Fruit fly (Drosophila melanogaster) whole organism, embryonic: ENCODE results near the gene CG17221.
A peak's percentile ranks its signal among the peaks of the same experiment; 100 is the strongest.

Source experiments
- Abd-B ChIP-seq: fragments of 200-800 bp; sonication (Bioruptor generic); optimal IDR thresholded peaks from 2 replicates; lab custom pipeline; 2018; ENCODE audit warnings: missing biosample characterization, mild to moderate bottlenecking, missing genetic modification characterization, moderate library complexity
- Ada2b ChIP-seq: fragments of 200-800 bp; sonication (Bioruptor generic); IDR thresholded peaks from 2 replicates; pipeline ENCODE4 v1.3.6; 2022; ENCODE audit warnings: missing biosample characterization, missing genetic modification characterization
- Atf-2 ChIP-seq: fragments of 200-800 bp; sonication (Bioruptor generic); optimal IDR thresholded peaks from 2 replicates; lab custom pipeline; 2016; ENCODE audit warnings: missing biosample characterization, missing genetic modification characterization
- Blimp-1 ChIP-seq: fragments of 200-800 bp; sonication (Bioruptor generic); optimal IDR thresholded peaks from 3 replicates; lab custom pipeline; 2018; ENCODE audit warnings: missing biosample characterization, missing genetic modification characterization, mild to moderate bottlenecking, moderate library complexity, missing genetic modification reagents
- CG10267 ChIP-seq: fragments of 200-800 bp; sonication (Bioruptor generic); optimal IDR thresholded peaks from 2 replicates; lab custom pipeline; 2018; ENCODE audit warnings: missing biosample characterization, mild to moderate bottlenecking, missing genetic modification characterization, moderate library complexity
- CG13894 ChIP-seq: fragments of 200-800 bp; sonication (Bioruptor generic); optimal IDR thresholded peaks from 3 replicates; lab custom pipeline; 2018; ENCODE audit warnings: missing biosample characterization, mild to moderate bottlenecking, missing genetic modification characterization, moderate library complexity
- CG14050 ChIP-seq: fragments of 200-800 bp; sonication (Bioruptor generic); IDR thresholded peaks from 3 replicates; pipeline ENCODE4 v1.3.6; 2022; ENCODE audit warnings: missing biosample characterization, missing genetic modification characterization
- CG15696 ChIP-seq: fragments of 200-800 bp; sonication (Bioruptor generic); optimal IDR thresholded peaks from 2 replicates; lab custom pipeline; 2019; ENCODE audit warnings: missing biosample characterization, mild to moderate bottlenecking, missing genetic modification characterization, moderate library complexity
- CG17568 ChIP-seq: fragments of 200-800 bp; sonication (Bioruptor generic); optimal IDR thresholded peaks from 2 replicates; lab custom pipeline; 2018; ENCODE audit warnings: missing biosample characterization, mild to moderate bottlenecking, missing genetic modification characterization, moderate library complexity
- CG18476 ChIP-seq: fragments of 200-800 bp; sonication (Bioruptor generic); optimal IDR thresholded peaks from 2 replicates; lab custom pipeline; 2016; ENCODE audit warnings: missing biosample characterization, mild to moderate bottlenecking, missing genetic modification characterization
- CG2712 ChIP-seq: fragments of 200-800 bp; optimal IDR thresholded peaks from 3 replicates; lab custom pipeline; 2019; ENCODE audit warnings: missing biosample characterization, mild to moderate bottlenecking, missing genetic modification characterization, moderate library complexity
- CG30431 ChIP-seq: fragments of 200-800 bp; sonication (Bioruptor generic); optimal IDR thresholded peaks from 2 replicates; lab custom pipeline; 2017; ENCODE audit warnings: missing biosample characterization, missing genetic modification characterization
- CG3065 ChIP-seq: fragments of 200-800 bp; sonication (Bioruptor generic); optimal IDR thresholded peaks from 2 replicates; lab custom pipeline; 2016; ENCODE audit warnings: missing biosample characterization, missing genetic modification characterization
- CG31224 ChIP-seq: fragments of 200-800 bp; sonication (Bioruptor generic); IDR thresholded peaks from 2 replicates; pipeline ENCODE4 v1.3.6; 2022; ENCODE audit warnings: missing biosample characterization, missing genetic modification characterization
- CG3847 ChIP-seq: fragments of 200-800 bp; sonication (Bioruptor generic); IDR thresholded peaks from 2 replicates; pipeline ENCODE4 v1.3.6; 2022; ENCODE audit warnings: missing biosample characterization, missing genetic modification characterization
- CG43689 ChIP-seq: fragments of 200-800 bp; sonication (Bioruptor generic); IDR thresholded peaks from 2 replicates; pipeline ENCODE4 v1.3.6; 2022; ENCODE audit warnings: missing biosample characterization, missing genetic modification characterization
- CG5245 ChIP-seq: fragments of 200-800 bp; sonication (Bioruptor generic); optimal IDR thresholded peaks from 3 replicates; lab custom pipeline; 2016; ENCODE audit warnings: missing biosample characterization, missing genetic modification characterization
- CG7271 ChIP-seq: fragments of 200-800 bp; sonication (Bioruptor generic); optimal IDR thresholded peaks from 2 replicates; lab custom pipeline; 2018; ENCODE audit warnings: missing biosample characterization, mild to moderate bottlenecking, missing genetic modification characterization, moderate library complexity
- CG7357 ChIP-seq: fragments of 200-800 bp; sonication (Bioruptor generic); IDR thresholded peaks from 3 replicates; pipeline ENCODE4 v1.3.6; 2022; ENCODE audit warnings: missing biosample characterization, missing genetic modification characterization
- CG7745 ChIP-seq: fragments of 200-800 bp; sonication (Bioruptor generic); optimal IDR thresholded peaks from 2 replicates; lab custom pipeline; 2018; ENCODE audit warnings: missing biosample characterization, mild to moderate bottlenecking, missing genetic modification characterization, moderate library complexity
- CG9797 ChIP-seq: fragments of 200-800 bp; sonication (Bioruptor generic); optimal IDR thresholded peaks from 3 replicates; lab custom pipeline; 2018; ENCODE audit warnings: missing biosample characterization, mild to moderate bottlenecking, missing genetic modification characterization
- CTCF ChIP-seq: fragments of 200-800 bp; sonication (Bioruptor generic); optimal IDR thresholded peaks from 2 replicates; lab custom pipeline; 2017; ENCODE audit warnings: missing biosample characterization, mild to moderate bottlenecking, missing genetic modification characterization, moderate library complexity
- Camta ChIP-seq: fragments of 200-800 bp; sonication (Bioruptor generic); optimal IDR thresholded peaks from 2 replicates; lab custom pipeline; 2016; ENCODE audit warnings: missing biosample characterization, missing genetic modification characterization
- CoRest ChIP-seq: fragments of 200-800 bp; sonication (Bioruptor generic); optimal IDR thresholded peaks from 3 replicates; lab custom pipeline; 2018; ENCODE audit warnings: missing biosample characterization, mild to moderate bottlenecking, missing genetic modification characterization, moderate library complexity
- Deaf1 ChIP-seq: fragments of 200-800 bp; optimal IDR thresholded peaks from 3 replicates; lab custom pipeline; 2019; ENCODE audit warnings: missing biosample characterization, mild to moderate bottlenecking, missing genetic modification characterization, moderate library complexity
- ERR ChIP-seq: fragments of 200-800 bp; sonication (Bioruptor generic); optimal IDR thresholded peaks from 2 replicates; lab custom pipeline; 2016; ENCODE audit warnings: missing biosample characterization, missing genetic modification characterization
- Ets97D ChIP-seq: fragments of 200-800 bp; sonication (Bioruptor generic); optimal IDR thresholded peaks from 3 replicates; lab custom pipeline; 2016; ENCODE audit warnings: missing biosample characterization, missing genetic modification characterization
- H2.0 ChIP-seq: fragments of 200-800 bp; sonication (Bioruptor generic); IDR thresholded peaks from 2 replicates; pipeline ENCODE4 v1.3.6; 2022; ENCODE audit warnings: missing biosample characterization, missing genetic modification characterization
- HLHmδ ChIP-seq: fragments of 200-800 bp; sonication (Bioruptor generic); optimal IDR thresholded peaks from 2 replicates; lab custom pipeline; 2018; ENCODE audit warnings: missing biosample characterization, mild to moderate bottlenecking, missing genetic modification characterization, moderate library complexity
- HmgZ ChIP-seq: fragments of 200-800 bp; sonication (Bioruptor generic); optimal IDR thresholded peaks from 2 replicates; lab custom pipeline; 2018; ENCODE audit warnings: missing biosample characterization, mild to moderate bottlenecking, missing genetic modification characterization
- MTF-1 ChIP-seq: fragments of 200-800 bp; sonication (Bioruptor generic); optimal IDR thresholded peaks from 2 replicates; lab custom pipeline; 2018; ENCODE audit warnings: missing biosample characterization, mild to moderate bottlenecking, missing genetic modification characterization, borderline replicate concordance
- NC2β ChIP-seq: fragments of 200-800 bp; sonication (Bioruptor generic); optimal IDR thresholded peaks from 2 replicates; lab custom pipeline; 2016; ENCODE audit warnings: missing biosample characterization, missing genetic modification characterization
- Usf ChIP-seq: fragments of 200-800 bp; sonication (Bioruptor generic); optimal IDR thresholded peaks from 2 replicates; lab custom pipeline; 2017; ENCODE audit warnings: missing genotype, missing biosample characterization, missing genetic modification characterization
- al ChIP-seq: fragments of 200-800 bp; sonication (Bioruptor generic); IDR thresholded peaks from 2 replicates; pipeline ENCODE4 v1.3.6; 2022; ENCODE audit warnings: missing biosample characterization, missing genetic modification characterization
- amos ChIP-seq: fragments of 200-800 bp; sonication (Bioruptor generic); IDR thresholded peaks from 2 replicates; pipeline ENCODE4 v1.3.6; 2022; ENCODE audit warnings: missing biosample characterization, missing genetic modification characterization; ENCODE audit not compliant: partially characterized antibody
- ash1 ChIP-seq: fragments of 200-800 bp; sonication (Bioruptor generic); optimal IDR thresholded peaks from 2 replicates; lab custom pipeline; 2018; ENCODE audit warnings: missing biosample characterization, mild to moderate bottlenecking, missing genetic modification characterization
- bsh ChIP-seq, 2 experiments: fragments of 200-800 bp; sonication (Bioruptor generic); optimal IDR thresholded peaks; 2 replicates each; lab custom pipeline; 2017 to 2018; ENCODE audit warnings: mild to moderate bottlenecking in 2 of 2, missing biosample characterization in 2 of 2, missing genetic modification characterization in 2 of 2, moderate library complexity in 1 of 2
- cad ChIP-seq: fragments of >200 bp; optimal IDR thresholded peaks from 2 replicates; lab custom pipeline; 2017; ENCODE audit warnings: missing biosample characterization, missing genetic modification characterization
- croc ChIP-seq: fragments of 200-800 bp; sonication (Bioruptor generic); conservative IDR thresholded peaks from 3 replicates; pipeline ENCODE4 v1.3.6; 2022; ENCODE audit warnings: missing biosample characterization, missing genetic modification characterization
- disco-r ChIP-seq: fragments of 200-800 bp; sonication (Bioruptor generic); optimal IDR thresholded peaks from 2 replicates; lab custom pipeline; 2016; ENCODE audit warnings: missing biosample characterization, missing genetic modification characterization
- dm ChIP-seq: fragments of 200-800 bp; sonication (Bioruptor generic); optimal IDR thresholded peaks from 3 replicates; lab custom pipeline; 2016; ENCODE audit warnings: missing biosample characterization, missing genetic modification characterization
- fd102C ChIP-seq: fragments of 200-800 bp; sonication (Bioruptor generic); optimal IDR thresholded peaks from 2 replicates; lab custom pipeline; 2018; ENCODE audit warnings: missing biosample characterization, mild to moderate bottlenecking, missing genetic modification characterization, moderate library complexity
- fd3F ChIP-seq: fragments of 200-800 bp; sonication (Bioruptor generic); optimal IDR thresholded peaks from 2 replicates; lab custom pipeline; 2018; ENCODE audit warnings: missing biosample characterization, mild to moderate bottlenecking, missing genetic modification characterization, moderate library complexity
- h ChIP-seq: fragments of >200 bp; optimal IDR thresholded peaks from 2 replicates; lab custom pipeline; 2017
- lbe ChIP-seq: fragments of 200-800 bp; sonication (Bioruptor generic); optimal IDR thresholded peaks from 2 replicates; lab custom pipeline; 2016; ENCODE audit warnings: missing biosample characterization, mild to moderate bottlenecking, missing genetic modification characterization
- maf-S ChIP-seq: fragments of 200-800 bp; sonication (Bioruptor generic); optimal IDR thresholded peaks from 2 replicates; lab custom pipeline; 2016; ENCODE audit warnings: missing biosample characterization, missing genetic modification characterization
- pfk ChIP-seq: fragments of 200-800 bp; sonication (Bioruptor generic); optimal IDR thresholded peaks from 2 replicates; lab custom pipeline; 2018; ENCODE audit warnings: missing biosample characterization, mild to moderate bottlenecking, missing genetic modification characterization, moderate library complexity
- psq ChIP-seq: fragments of 200-800 bp; sonication (Bioruptor generic); optimal IDR thresholded peaks from 2 replicates; lab custom pipeline; 2017; ENCODE audit warnings: missing biosample characterization, missing genetic modification characterization
- repo ChIP-seq: fragments of 200-800 bp; sonication (Bioruptor generic); optimal IDR thresholded peaks from 2 replicates; lab custom pipeline; 2016; ENCODE audit warnings: missing biosample characterization, missing genetic modification characterization
- sens ChIP-seq: fragments of 200-800 bp; sonication (Bioruptor generic); peaks from one replicate; lab custom pipeline; 2016; ENCODE audit warnings: missing biosample characterization, missing genetic modification characterization
- ssp ChIP-seq: fragments of 200-800 bp; sonication (Bioruptor generic); IDR thresholded peaks from 2 replicates; pipeline ENCODE4 v1.3.6; 2022; ENCODE audit warnings: missing biosample characterization, missing genetic modification characterization
- stc ChIP-seq: fragments of 200-800 bp; sonication (Bioruptor generic); IDR thresholded peaks from 2 replicates; pipeline ENCODE4 v1.3.6; 2022; ENCODE audit warnings: missing biosample characterization, missing genetic modification characterization
- tgo ChIP-seq: fragments of 200-800 bp; sonication (Bioruptor generic); IDR thresholded peaks from 3 replicates; pipeline ENCODE4 v1.3.6; 2022; ENCODE audit warnings: missing biosample characterization, missing genetic modification characterization
- twi ChIP-seq: fragments of 200-800 bp; optimal IDR thresholded peaks from 2 replicates; lab custom pipeline; 2019; ENCODE audit warnings: missing biosample characterization, mild to moderate bottlenecking, missing genetic modification characterization, moderate library complexity

Gene CG17221

DNA sequence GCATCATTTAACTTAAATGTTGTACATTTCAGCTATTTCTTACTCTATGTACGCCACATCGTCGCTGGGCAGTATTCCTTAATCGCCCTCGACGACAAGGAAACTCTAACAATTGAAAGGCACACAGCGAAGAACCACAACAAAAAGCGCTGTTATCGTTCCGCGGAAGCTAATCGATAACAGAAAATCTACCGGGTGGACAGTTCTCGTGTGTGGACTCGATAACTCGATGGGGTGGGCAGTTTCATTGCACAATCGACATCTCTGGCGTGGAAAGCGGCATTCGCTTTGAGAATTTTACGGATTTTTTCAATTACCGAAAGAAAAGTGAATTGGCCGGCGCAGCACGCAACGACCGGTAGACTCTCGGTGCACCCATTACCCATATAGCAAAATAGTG, 16.8 kb upstream of the CG17221 start, which contains the start of the genes alpha4GT1 and Prp40:
Gene alpha4GT1, minus strand, starts transcription at position 156 of the 400 bp plus-strand sequence.
Gene Prp40, plus strand, starts transcription at position 241 of the 400 bp plus-strand sequence.
- TF ChIP-seq fd3F (no peak), H2.0 (no peak), Ada2b (no peak), CG3847 (no peak), stc (GFP tag; lab: Robert Waterston, UW) (no peak), lbe (GFP tag; lab: Kevin White, UChicago) (no peak), Camta (GFP tag; lab: Kevin White, UChicago) (no peak), ssp (GFP tag; lab: Robert Waterston, UW) (no peak), cad (GFP tag; lab: Kevin White, UChicago) (no peak), ash1 (GFP tag; lab: Kevin White, UChicago) (no peak), CG14050 (no peak), CG9797 (GFP tag; lab: Kevin White, UChicago) (peak; percentile 4), CG43689 (GFP tag; lab: Robert Waterston, UW) (no peak), tgo (GFP tag; lab: Robert Waterston, UW) (no peak), dm (GFP tag; lab: Kevin White, UChicago) (peak; percentile 61), pfk (peak; percentile 39), disco-r (GFP tag; lab: Kevin White, UChicago) (no peak), ERR (GFP tag; lab: Kevin White, UChicago) (no peak), NC2β (GFP tag; lab: Kevin White, UChicago) (no peak), CG2712 (tag; lab: Kevin White, UChicago) (no peak), Ets97D (GFP tag; lab: Kevin White, UChicago) (peak; percentile 42), CG7271 (no peak), CTCF (no peak), CG30431 (GFP tag; lab: Kevin White, UChicago) (no peak), CG17568 (GFP tag; lab: Kevin White, UChicago) (no peak), croc (no peak), twi (tag; lab: Kevin White, UChicago) (no peak), CG7357 (GFP tag; lab: Robert Waterston, UW) (no peak), MTF-1 (no peak), Abd-B (no peak), CG3065 (GFP tag; lab: Kevin White, UChicago) (no peak), fd102C (GFP tag; lab: Kevin White, UChicago) (no peak), sens (GFP tag; lab: Kevin White, UChicago) (no peak), Atf-2 (GFP tag; lab: Kevin White, UChicago) (no peak), maf-S (GFP tag; lab: Kevin White, UChicago) (no peak), amos (peak; percentile 80), repo (no peak), h (lab: Kevin White, UChicago) (no peak), Blimp-1 (GFP tag; lab: Kevin White, UChicago) (no peak), CG15696 (tag; lab: Kevin White, UChicago) (no peak), CG13894 (tag; lab: Kevin White, UChicago) (no peak), psq (no peak), CG31224 (no peak), HLHmδ (GFP tag; lab: Kevin White, UChicago) (no peak), al (GFP tag; lab: Robert Waterston, UW) (no peak), CG5245 (no peak), CG7745 (tag; lab: Kevin White, UChicago) (no peak), Deaf1 (tag; lab: Kevin White, UChicago) (no peak), CG10267 (tag; lab: Kevin White, UChicago) (no peak), Usf (GFP tag; lab: Kevin White, UChicago) (no peak), CG18476 (GFP tag; lab: Kevin White, UChicago) (no peak), bsh (GFP tag; optimal IDR thresholded peaks at IDR 0.05; lab: Kevin White, UChicago) (no peak), CoRest (tag; lab: Kevin White, UChicago) (no peak), HmgZ (peak; percentile 49)
